Fruit fly (Drosophila melanogaster) whole organism, embryonic: ENCODE results near the gene CG42329.

Experiments used
- ATbp ChIP-seq: fragments of 200-800 bp; sonication (Bioruptor generic); optimal IDR thresholded peaks from 2 replicates; lab custom pipeline; 2017; ENCODE audit warnings: missing biosample characterization, mild to moderate bottlenecking, missing genetic modification characterization, missing genetic modification reagents
- Antp ChIP-seq: fragments of 200-800 bp; sonication (Bioruptor generic); optimal IDR thresholded peaks from 3 replicates; lab custom pipeline; 2016; ENCODE audit warnings: missing biosample characterization, missing genetic modification characterization
- Atf-2 ChIP-seq: fragments of 200-800 bp; sonication (Bioruptor generic); optimal IDR thresholded peaks from 2 replicates; lab custom pipeline; 2016; ENCODE audit warnings: missing biosample characterization, missing genetic modification characterization
- Blimp-1 ChIP-seq: fragments of 200-800 bp; sonication (Bioruptor generic); optimal IDR thresholded peaks from 3 replicates; lab custom pipeline; 2018; ENCODE audit warnings: missing biosample characterization, missing genetic modification characterization, mild to moderate bottlenecking, moderate library complexity, missing genetic modification reagents
- C15 ChIP-seq: fragments of 200-800 bp; sonication (Bioruptor generic); IDR thresholded peaks from 3 replicates; pipeline ENCODE4 v1.3.6; 2022; ENCODE audit warnings: missing biosample characterization, missing genetic modification characterization
- CG10979 ChIP-seq: fragments of 200-800 bp; sonication (Bioruptor generic); optimal IDR thresholded peaks from 2 replicates; lab custom pipeline; 2018; ENCODE audit warnings: missing biosample characterization, mild to moderate bottlenecking, missing genetic modification characterization, moderate library complexity
- CG11504 ChIP-seq: fragments of 200-800 bp; sonication (Bioruptor generic); optimal IDR thresholded peaks from 3 replicates; lab custom pipeline; 2019; ENCODE audit warnings: missing biosample characterization, mild to moderate bottlenecking, missing genetic modification characterization, moderate library complexity
- CG13424 ChIP-seq: fragments of 200-800 bp; sonication (Bioruptor generic); optimal IDR thresholded peaks from 2 replicates; lab custom pipeline; 2019; ENCODE audit warnings: missing biosample characterization, mild to moderate bottlenecking, missing genetic modification characterization, moderate library complexity
- CG13624 ChIP-seq: fragments of 200-800 bp; sonication (Bioruptor generic); optimal IDR thresholded peaks from 2 replicates; lab custom pipeline; 2016; ENCODE audit warnings: missing biosample characterization, missing genetic modification characterization
- CG15696 ChIP-seq: fragments of 200-800 bp; sonication (Bioruptor generic); optimal IDR thresholded peaks from 2 replicates; lab custom pipeline; 2019; ENCODE audit warnings: missing biosample characterization, mild to moderate bottlenecking, missing genetic modification characterization, moderate library complexity
- CG16863 ChIP-seq: fragments of 200-800 bp; sonication (Bioruptor generic); optimal IDR thresholded peaks from 3 replicates; lab custom pipeline; 2016; ENCODE audit warnings: missing biosample characterization, missing genetic modification characterization
- CG17359 ChIP-seq: fragments of 200-800 bp; sonication (Bioruptor generic); optimal IDR thresholded peaks from 3 replicates; lab custom pipeline; 2018; ENCODE audit warnings: missing biosample characterization, mild to moderate bottlenecking, missing genetic modification characterization, moderate library complexity
- CG17385 ChIP-seq: fragments of 200-800 bp; sonication (Bioruptor generic); optimal IDR thresholded peaks from 3 replicates; lab custom pipeline; 2018; ENCODE audit warnings: missing biosample characterization, mild to moderate bottlenecking, missing genetic modification characterization
- CG18476 ChIP-seq: fragments of 200-800 bp; sonication (Bioruptor generic); optimal IDR thresholded peaks from 2 replicates; lab custom pipeline; 2016; ENCODE audit warnings: missing biosample characterization, mild to moderate bottlenecking, missing genetic modification characterization
- CG2129 ChIP-seq: fragments of 200-800 bp; sonication (Bioruptor generic); IDR thresholded peaks from 2 replicates; pipeline ENCODE4 v1.3.6; 2022; ENCODE audit warnings: missing biosample characterization, missing genetic modification characterization; ENCODE audit not compliant: partially characterized antibody
- CG2202 ChIP-seq: fragments of 200-800 bp; sonication (Bioruptor generic); optimal IDR thresholded peaks from 2 replicates; lab custom pipeline; 2018; ENCODE audit warnings: missing biosample characterization, mild to moderate bottlenecking, missing genetic modification characterization
- CG2678 ChIP-seq: fragments of 200-800 bp; sonication (Bioruptor generic); optimal IDR thresholded peaks from 3 replicates; lab custom pipeline; 2019; ENCODE audit warnings: missing biosample characterization, mild to moderate bottlenecking, missing genetic modification characterization, moderate library complexity
- CG2875 ChIP-seq: fragments of 200-800 bp; sonication (Bioruptor generic); optimal IDR thresholded peaks from 2 replicates; lab custom pipeline; 2017; ENCODE audit warnings: missing biosample characterization, mild to moderate bottlenecking, missing genetic modification characterization, missing genetic modification reagents
- CG4424 ChIP-seq: fragments of 200-800 bp; sonication (Bioruptor generic); optimal IDR thresholded peaks from 3 replicates; lab custom pipeline; 2016; ENCODE audit warnings: missing biosample characterization, missing genetic modification characterization
- CG6854 ChIP-seq: fragments of 200-800 bp; sonication (Bioruptor generic); optimal IDR thresholded peaks from 3 replicates; lab custom pipeline; 2017; ENCODE audit warnings: missing biosample characterization, mild to moderate bottlenecking, missing genetic modification characterization
- CG7839 ChIP-seq: fragments of 200-800 bp; sonication (Bioruptor generic); optimal IDR thresholded peaks from 3 replicates; lab custom pipeline; 2018; ENCODE audit warnings: missing biosample characterization, mild to moderate bottlenecking, missing genetic modification characterization, moderate library complexity
- CG8388 ChIP-seq: fragments of 200-800 bp; sonication (Bioruptor generic); optimal IDR thresholded peaks from 2 replicates; lab custom pipeline; 2019; ENCODE audit warnings: missing biosample characterization, mild to moderate bottlenecking, missing genetic modification characterization, moderate library complexity
- CG8924 ChIP-seq: fragments of 200-800 bp; optimal IDR thresholded peaks from 3 replicates; lab custom pipeline; 2019; ENCODE audit warnings: missing biosample characterization, mild to moderate bottlenecking, missing genetic modification characterization, moderate library complexity
- Doc2 ChIP-seq: fragments of 200-800 bp; sonication (Bioruptor generic); IDR thresholded peaks from 2 replicates; pipeline ENCODE4 v1.3.6; 2022; ENCODE audit warnings: missing biosample characterization, missing genetic modification characterization
- Ets65A ChIP-seq: fragments of 200-800 bp; sonication (Bioruptor generic); peaks from one replicate; lab custom pipeline; 2016; ENCODE audit warnings: missing biosample characterization, missing genetic modification characterization
- Fer1 ChIP-seq: fragments of 200-800 bp; sonication (Bioruptor generic); optimal IDR thresholded peaks from 2 replicates; lab custom pipeline; 2017; ENCODE audit warnings: missing biosample characterization, mild to moderate bottlenecking, missing genetic modification characterization
- H2.0 ChIP-seq: fragments of 200-800 bp; sonication (Bioruptor generic); IDR thresholded peaks from 2 replicates; pipeline ENCODE4 v1.3.6; 2022; ENCODE audit warnings: missing biosample characterization, missing genetic modification characterization
- HmgD ChIP-seq: fragments of 200-800 bp; sonication (Bioruptor generic); optimal IDR thresholded peaks from 3 replicates; lab custom pipeline; 2016; ENCODE audit warnings: missing biosample characterization, missing genetic modification characterization
- Hr3 ChIP-seq: fragments of 200-800 bp; sonication (Bioruptor generic); optimal IDR thresholded peaks from 3 replicates; lab custom pipeline; 2016; ENCODE audit warnings: missing biosample characterization, missing genetic modification characterization
- Hr51 ChIP-seq, 2 experiments: fragments of 200-800 bp; sonication (Bioruptor generic); optimal IDR thresholded peaks; 2 replicates in 1 of 2; 3 replicates in 1 of 2; lab custom pipeline; 2016 to 2018; ENCODE audit warnings: missing biosample characterization in 2 of 2, missing genetic modification characterization in 2 of 2, mild to moderate bottlenecking in 1 of 2, moderate library complexity in 1 of 2
- Med ChIP-seq: fragments of 200-800 bp; sonication (Bioruptor generic); peaks from one replicate; lab custom pipeline; 2016; ENCODE audit warnings: missing biosample characterization, missing genetic modification characterization, mild to moderate bottlenecking, inconsistent platforms, moderate library complexity
- Nf-YC ChIP-seq: fragments of 200-800 bp; optimal IDR thresholded peaks from 3 replicates; lab custom pipeline; 2019; ENCODE audit warnings: missing biosample characterization, mild to moderate bottlenecking, missing genetic modification characterization, moderate library complexity
- Xrp1 ChIP-seq: fragments of 200-800 bp; sonication (Bioruptor generic); IDR thresholded peaks from 2 replicates; pipeline ENCODE4 v1.3.6; 2022; ENCODE audit warnings: missing biosample characterization, missing genetic modification characterization
- ara ChIP-seq: fragments of 200-800 bp; sonication (Bioruptor generic); IDR thresholded peaks from 2 replicates; pipeline ENCODE4 v1.3.6; 2022; ENCODE audit warnings: missing biosample characterization, missing genetic modification characterization
- ash1 ChIP-seq: fragments of 200-800 bp; sonication (Bioruptor generic); optimal IDR thresholded peaks from 2 replicates; lab custom pipeline; 2018; ENCODE audit warnings: missing biosample characterization, mild to moderate bottlenecking, missing genetic modification characterization
- esg ChIP-seq: fragments of 200-800 bp; sonication (Bioruptor generic); conservative IDR thresholded peaks from 2 replicates; pipeline ENCODE4 v1.3.6; 2022; ENCODE audit warnings: missing biosample characterization, missing genetic modification characterization
- eve ChIP-seq, 2 experiments: fragments of >200 bp; optimal IDR thresholded peaks; 2 replicates each; lab custom pipeline; 2017; ENCODE audit warnings: missing biosample characterization in 2 of 2, missing genetic modification characterization in 2 of 2
- exex ChIP-seq: fragments of 200-800 bp; sonication (Bioruptor generic); optimal IDR thresholded peaks from 4 replicates; lab custom pipeline; 2018; ENCODE audit warnings: missing biosample characterization, mild to moderate bottlenecking, missing genetic modification characterization, moderate library complexity
- gem ChIP-seq: fragments of 200-800 bp; sonication (Bioruptor generic); optimal IDR thresholded peaks from 2 replicates; lab custom pipeline; 2019; ENCODE audit warnings: missing biosample characterization, mild to moderate bottlenecking, missing genetic modification characterization, moderate library complexity
- hkb ChIP-seq, 2 experiments: fragments of 200-800 bp in 1 of 2; fragments of >200 bp in 1 of 2; sonication (Bioruptor generic) in 1 of 2; IDR thresholded peaks in 1 of 2; optimal IDR thresholded peaks in 1 of 2; 2 replicates each; pipeline versions ENCODE4 v1.3.6 to Lab custom; 2017 to 2022; ENCODE audit warnings: missing biosample characterization in 1 of 2, missing genetic modification characterization in 1 of 2
- lab ChIP-seq: fragments of 200-800 bp; sonication (Bioruptor generic); optimal IDR thresholded peaks from 3 replicates; lab custom pipeline; 2017; ENCODE audit warnings: missing biosample characterization, missing genetic modification characterization, mild to moderate bottlenecking, moderate library complexity, missing genetic modification reagents
- lmd ChIP-seq: fragments of 200-800 bp; sonication (Bioruptor generic); IDR thresholded peaks from 2 replicates; pipeline ENCODE4 v1.3.6; 2022; ENCODE audit warnings: missing biosample characterization, missing genetic modification characterization
- mirr ChIP-seq: fragments of 200-800 bp; sonication (Bioruptor generic); optimal IDR thresholded peaks from 3 replicates; lab custom pipeline; 2018; ENCODE audit warnings: missing biosample characterization, mild to moderate bottlenecking, missing genetic modification characterization
- phol ChIP-seq: fragments of 200-800 bp; sonication (Bioruptor generic); optimal IDR thresholded peaks from 3 replicates; lab custom pipeline; 2018; ENCODE audit warnings: missing biosample characterization, mild to moderate bottlenecking, missing genetic modification characterization, moderate library complexity
- ranshi ChIP-seq: fragments of 200-800 bp; sonication (Bioruptor generic); IDR thresholded peaks from 2 replicates; pipeline ENCODE4 v1.3.6; 2022; ENCODE audit warnings: missing biosample characterization, missing genetic modification characterization
- row ChIP-seq: fragments of 200-800 bp; sonication (Bioruptor generic); IDR thresholded peaks from 3 replicates; pipeline ENCODE4 v1.3.6; 2022; ENCODE audit warnings: missing biosample characterization, missing genetic modification characterization
- tll ChIP-seq, 2 experiments: fragments of 200-800 bp in 1 of 2; fragments of >200 bp in 1 of 2; sonication (Bioruptor generic) in 1 of 2; optimal IDR thresholded peaks; 2 replicates each; lab custom pipeline; 2017 to 2019; ENCODE audit warnings: missing biosample characterization in 2 of 2, missing genetic modification characterization in 2 of 2, mild to moderate bottlenecking in 1 of 2, moderate library complexity in 1 of 2
- unpg ChIP-seq: fragments of 200-800 bp; sonication (Bioruptor generic); optimal IDR thresholded peaks from 3 replicates; lab custom pipeline; 2018; ENCODE audit warnings: missing biosample characterization, mild to moderate bottlenecking, missing genetic modification characterization, moderate library complexity
- z ChIP-seq: fragments of 200-800 bp; sonication (Bioruptor generic); IDR thresholded peaks from 3 replicates; pipeline ENCODE4 v1.3.6; 2022; ENCODE audit warnings: missing biosample characterization, missing genetic modification characterization

The CG42329 gene

DNA sequence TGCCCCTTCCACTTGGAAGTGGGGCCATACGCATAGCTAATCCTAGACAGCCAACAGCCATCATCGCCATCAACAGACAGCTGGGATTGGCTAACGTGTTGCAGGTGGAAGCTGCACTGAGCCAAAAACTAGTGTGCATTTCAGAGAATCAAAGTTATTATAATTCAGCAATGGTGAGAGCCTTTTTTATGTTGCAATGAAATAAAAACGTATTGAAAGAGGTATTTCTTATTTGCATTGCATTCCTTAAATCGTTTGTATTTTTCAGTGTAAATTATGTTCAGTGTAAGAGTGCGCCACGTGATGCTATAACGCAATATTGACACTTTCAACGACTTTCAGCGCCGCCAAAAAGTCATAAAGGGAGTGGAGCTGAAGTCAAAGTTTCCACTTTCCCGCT, 5.5 kb upstream of the CG42329 start:
- TF ChIP-seq Med (GFP tag; lab: Kevin White, UChicago) (peak; percentile 70), row (peak; percentile 35; the same call in 1 of the 3 replicates), ranshi (GFP tag; lab: Robert Waterston, UW) (0 out of 2 replicates have a peak, but pooled peaks have one; percentile 10), CG11504 (peak; percentile 55), CG2678 (tag; lab: Kevin White, UChicago) (peak; percentile 43), esg (GFP tag; lab: Robert Waterston, UW) (0 out of 2 replicates have a peak, but pooled peaks have one; percentile 23), Xrp1 (GFP tag; lab: Robert Waterston, UW) (0 out of 2 replicates have a peak, but pooled peaks have one; percentile 15), CG2129 (GFP tag; lab: Robert Waterston, UW) (no peak), tll (GFP tag; optimal IDR thresholded peaks at IDR 0.05; lab: Kevin White, UChicago) (no peak), z (GFP tag; lab: Robert Waterston, UW) (no peak), ATbp (GFP tag; lab: Kevin White, UChicago) (peak; percentile 44), Hr51 (GFP tag; optimal IDR thresholded peaks at IDR 0.05; lab: Kevin White, UChicago) (peak in 1 of 2 experiments; percentile 12), CG16863 (no peak), Ets65A (GFP tag; lab: Kevin White, UChicago) (peak; percentile 84), Nf-YC (peak; percentile 15), CG7839 (tag; lab: Kevin White, UChicago) (peak; percentile 30), C15 (GFP tag; lab: Robert Waterston, UW) (0 out of 3 replicates have a peak, but pooled peaks have one; percentile 12), CG8924 (tag; lab: Kevin White, UChicago) (no peak), CG4424 (peak; percentile 16), ash1 (GFP tag; lab: Kevin White, UChicago) (no peak), Doc2 (GFP tag; lab: Robert Waterston, UW) (no peak), H2.0 (GFP tag; lab: Robert Waterston, UW) (0 out of 2 replicates have a peak, but pooled peaks have one; percentile 17), ara (GFP tag; lab: Robert Waterston, UW) (peak; percentile 30; the same call in 1 of the 2 replicates), CG2875 (no peak), gem (tag; lab: Kevin White, UChicago) (peak; percentile 48), CG13424 (tag; lab: Kevin White, UChicago) (peak; percentile 24), Hr3 (GFP tag; lab: Kevin White, UChicago) (peak; percentile 5), Atf-2 (GFP tag; lab: Kevin White, UChicago) (peak; percentile 6), eve (GFP tag; optimal IDR thresholded peaks at IDR 0.05; lab: Kevin White, UChicago) (peak in 1 of 2 experiments; percentile 56), CG6854 (no peak), CG13624 (no peak), Blimp-1 (GFP tag; lab: Kevin White, UChicago) (peak; percentile 30), CG10979 (tag; lab: Kevin White, UChicago) (peak; percentile 26), lmd (GFP tag; lab: Robert Waterston, UW) (no peak), exex (tag; lab: Kevin White, UChicago) (no peak), CG17385 (no peak), hkb (optimal IDR thresholded peaks at IDR 0.05; lab: Kevin White, UChicago) (no peak), hkb (GFP tag; IDR thresholded peaks at IDR 0.05; lab: Robert Waterston, UW) (peak; percentile 15; the same call in 1 of the 2 replicates), unpg (peak; percentile 13), Fer1 (peak; percentile 41), lab (GFP tag; lab: Kevin White, UChicago) (peak; percentile 2), mirr (GFP tag; lab: Kevin White, UChicago) (no peak), phol (tag; lab: Kevin White, UChicago) (peak; percentile 27), CG2202 (tag; lab: Kevin White, UChicago) (no peak), CG8388 (GFP tag; lab: Kevin White, UChicago) (peak; percentile 7), CG15696 (tag; lab: Kevin White, UChicago) (no peak), CG17359 (tag; lab: Kevin White, UChicago) (peak; percentile 38), Antp (GFP tag; lab: Kevin White, UChicago) (peak; percentile 24), CG18476 (no peak), HmgD (no peak)
